Fruit fly (Drosophila melanogaster): ENCODE results near the gene ATPsynCF6.

The ATPsynCF6 gene

DNA sequence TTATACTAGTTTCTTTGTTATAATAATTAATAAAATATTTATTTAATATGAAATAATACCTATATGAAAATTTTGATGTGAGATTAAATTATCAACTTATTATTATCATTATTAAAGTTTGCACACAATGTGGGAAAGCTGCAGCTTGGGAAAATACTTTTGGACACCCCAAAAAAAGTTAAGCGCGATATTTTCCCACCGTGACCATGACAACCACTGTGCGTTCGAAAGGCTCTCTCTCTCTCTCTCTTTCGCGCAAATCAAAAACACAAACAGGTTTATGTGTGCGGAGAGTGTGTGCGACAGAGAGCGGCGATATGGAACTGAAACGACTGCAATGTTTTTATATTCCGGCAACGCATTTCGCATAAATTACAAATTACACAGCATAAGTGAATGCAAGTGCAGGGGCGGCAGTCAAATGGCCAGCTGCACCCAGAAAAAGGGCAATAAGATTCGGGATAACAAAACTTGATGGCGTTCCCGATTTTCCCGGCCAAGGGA, 8.9 kb downstream of the ATPsynCF6 start:
- no peak for TF ChIP-seq brk (GFP tag; optimal IDR thresholded peaks at IDR 0.05)
- TF ChIP-seq br (GFP tag; optimal IDR thresholded peaks at IDR 0.05), result no peak
- TF ChIP-seq Dfd (GFP tag; optimal IDR thresholded peaks at IDR 0.05), result no peak
- peak; percentile 41 for TF ChIP-seq OdsH (GFP tag; optimal IDR thresholded peaks at IDR 0.05)
- TF ChIP-seq foxo (GFP tag; optimal IDR thresholded peaks at IDR 0.05), result peak in 1 of 2 experiments; percentile 75
- TF ChIP-seq rgr (GFP tag; optimal IDR thresholded peaks at IDR 0.05), result peak; percentile 61
- no peak for TF ChIP-seq Mio (GFP tag; optimal IDR thresholded peaks at IDR 0.05)
- TF ChIP-seq tai (GFP tag; optimal IDR thresholded peaks at IDR 0.05), result no peak
- peak; percentile 67 for TF ChIP-seq Sp1 (GFP tag; optimal IDR thresholded peaks at IDR 0.05)
- no peak for TF ChIP-seq sage (GFP tag; optimal IDR thresholded peaks at IDR 0.05)
- TF ChIP-seq jim (GFP tag; optimal IDR thresholded peaks at IDR 0.05), result no peak
- no peak for TF ChIP-seq dsf (GFP tag; optimal IDR thresholded peaks at IDR 0.05; ENCODE audit: borderline replicate concordance)
- TF ChIP-seq CrebA (GFP tag; optimal IDR thresholded peaks at IDR 0.05; ENCODE audit: borderline replicate concordance), result no peak
- no peak for TF ChIP-seq pan (optimal IDR thresholded peaks at IDR 0.05)
- TF ChIP-seq psq (GFP tag; optimal IDR thresholded peaks at IDR 0.05), result peak; percentile 53
- TF ChIP-seq Rel (GFP tag; optimal IDR thresholded peaks at IDR 0.05), result no peak
- peak; percentile 28 for TF ChIP-seq Rel (tag; optimal IDR thresholded peaks at IDR 0.05)
- no peak for TF ChIP-seq ey (GFP tag; optimal IDR thresholded peaks at IDR 0.05)
- peak; percentile 40 for TF ChIP-seq Hnf4 (GFP tag; optimal IDR thresholded peaks at IDR 0.05)
- TF ChIP-seq CG32264 (GFP tag; optimal IDR thresholded peaks at IDR 0.05), result no peak
- peak; percentile 84 for TF ChIP-seq HLH106 (tag; optimal IDR thresholded peaks at IDR 0.05)
- peak; percentile 34 for TF ChIP-seq Dif (GFP tag; optimal IDR thresholded peaks at IDR 0.05; ENCODE audit: partially characterized antibody)
- TF ChIP-seq usp (GFP tag; optimal IDR thresholded peaks at IDR 0.05), result no peak
- no peak for TF ChIP-seq Hr83 (GFP tag; optimal IDR thresholded peaks at IDR 0.05; ENCODE audit: poor library complexity, severe bottlenecking)
- TF ChIP-seq lola (GFP tag; optimal IDR thresholded peaks at IDR 0.05), result no peak
- TF ChIP-seq Myc (optimal IDR thresholded peaks at IDR 0.05), result no peak
- no peak for TF ChIP-seq N (GFP tag; optimal IDR thresholded peaks at IDR 0.05)
- TF ChIP-seq GATAd (GFP tag; optimal IDR thresholded peaks at IDR 0.05), result no peak
- TF ChIP-seq Jra (GFP tag; optimal IDR thresholded peaks at IDR 0.05), result no peak
- no peak for TF ChIP-seq Hr78 (GFP tag; optimal IDR thresholded peaks at IDR 0.05)
- peak; percentile 60 for TF ChIP-seq h (GFP tag; optimal IDR thresholded peaks at IDR 0.05)
- TF ChIP-seq sv (GFP tag; optimal IDR thresholded peaks at IDR 0.05), result no peak
- TF ChIP-seq dmrt93B (GFP tag; optimal IDR thresholded peaks at IDR 0.05), result peak; percentile 58
- no peak for TF ChIP-seq CG9705 (GFP tag; optimal IDR thresholded peaks at IDR 0.05)
- TF ChIP-seq Abd-B (GFP tag; optimal IDR thresholded peaks at IDR 0.05), result no peak
- peak; percentile 40 for TF ChIP-seq fru (GFP tag; optimal IDR thresholded peaks at IDR 0.05)
- peak; percentile 12 for TF ChIP-seq Vsx2 (GFP tag; optimal IDR thresholded peaks at IDR 0.05; ENCODE audit: partially characterized antibody)
- peak; percentile 36 for TF ChIP-seq woc (GFP tag; optimal IDR thresholded peaks at IDR 0.05)
- TF ChIP-seq dl (GFP tag; optimal IDR thresholded peaks at IDR 0.05; ENCODE audit: insufficient read depth in 1 of 2, partially characterized antibody in 2 of 2), result no peak

DNA sequence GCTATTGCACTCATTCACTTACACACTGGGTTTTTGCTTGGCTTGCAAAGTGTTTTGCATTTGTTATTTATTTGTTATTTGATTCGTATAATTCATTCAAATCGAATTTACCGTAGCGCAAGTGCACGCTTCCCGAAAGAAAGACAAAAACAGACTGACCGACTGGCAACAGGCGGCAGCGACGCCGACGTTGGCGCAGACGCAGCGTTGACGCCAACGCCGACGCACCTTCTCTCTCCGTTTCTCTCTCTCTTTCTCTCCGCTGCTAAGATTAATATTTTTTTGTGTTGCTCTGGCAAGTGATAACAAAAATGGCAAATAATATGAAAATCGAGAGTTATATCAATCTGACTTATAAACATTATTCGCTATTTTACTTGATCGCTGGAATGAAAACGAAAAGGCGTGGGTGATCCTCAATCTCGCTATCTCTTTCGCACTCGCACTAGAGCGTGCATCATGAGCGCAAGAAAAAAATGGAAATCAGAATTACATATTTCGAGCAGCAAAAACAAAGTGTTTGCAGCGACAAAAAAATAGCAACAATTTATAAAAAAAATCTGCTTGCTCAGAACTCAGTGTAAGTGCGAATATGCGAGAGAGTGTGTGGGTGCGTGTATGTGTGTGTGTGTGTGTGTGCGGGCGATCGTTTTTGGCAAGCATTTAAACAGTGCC, 9.7 kb downstream of the ATPsynCF6 start, which contains the start of gene pnt:
Gene pnt, minus strand, starts transcription at position 161 of the 675 bp plus-strand sequence.
- TF ChIP-seq brk (GFP tag; optimal IDR thresholded peaks at IDR 0.05), result no peak
- TF ChIP-seq CrebA (GFP tag; optimal IDR thresholded peaks at IDR 0.05; ENCODE audit: borderline replicate concordance), result no peak
- TF ChIP-seq psq (GFP tag; optimal IDR thresholded peaks at IDR 0.05), result peak; percentile 73
- TF ChIP-seq CG9705 (GFP tag; optimal IDR thresholded peaks at IDR 0.05), result no peak
- peak; percentile 14 to 21 for TF ChIP-seq dl (GFP tag; optimal IDR thresholded peaks at IDR 0.05; ENCODE audit: insufficient read depth in 1 of 2, partially characterized antibody in 2 of 2)
- no peak for TF ChIP-seq Hr83 (GFP tag; optimal IDR thresholded peaks at IDR 0.05; ENCODE audit: poor library complexity, severe bottlenecking)
- no peak for TF ChIP-seq HLH106 (tag; optimal IDR thresholded peaks at IDR 0.05)
- TF ChIP-seq br (GFP tag; optimal IDR thresholded peaks at IDR 0.05), result no peak
- no peak for TF ChIP-seq pan (optimal IDR thresholded peaks at IDR 0.05)
